Worm (Caenorhabditis elegans): ENCODE data around the gene F53A2.11.
"Not testable (repeated sequence)": the region's sequence is repeated elsewhere in the genome, so short reads cannot be mapped to it uniquely, and the experiment has no call there.

F53A2.11 gene

DNA sequence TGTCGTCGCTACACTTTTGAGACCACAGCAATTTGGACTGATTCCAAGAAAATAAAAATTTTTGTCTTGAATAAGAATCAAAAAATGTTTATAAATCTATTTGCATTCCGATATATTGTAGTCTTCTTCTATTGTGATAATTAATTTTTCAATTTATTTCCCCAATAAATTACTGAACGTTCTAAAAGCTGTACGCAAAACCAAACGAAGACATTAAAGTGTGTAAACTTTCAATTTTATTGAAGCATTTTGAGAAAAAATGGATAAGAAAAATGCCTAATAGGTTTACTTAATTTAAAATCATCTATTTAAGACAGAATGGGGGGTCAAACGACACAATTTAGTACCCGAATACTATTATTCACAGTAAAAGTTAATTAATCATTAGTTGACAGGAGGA is 19.9 kb downstream of the F53A2.11 start:
- TF ChIP-seq nhr-232 (tag; optimal IDR thresholded peaks at IDR 0.05) (no peak), T23F11.4 (GFP tag; optimal IDR thresholded peaks at IDR 0.05) (no peak), unc-55 (GFP tag; optimal IDR thresholded peaks at IDR 0.05) (no peak), pax-1 (tag; optimal IDR thresholded peaks at IDR 0.05) (no peak), fkh-6 (tag; optimal IDR thresholded peaks at IDR 0.05) (no peak)

DNA sequence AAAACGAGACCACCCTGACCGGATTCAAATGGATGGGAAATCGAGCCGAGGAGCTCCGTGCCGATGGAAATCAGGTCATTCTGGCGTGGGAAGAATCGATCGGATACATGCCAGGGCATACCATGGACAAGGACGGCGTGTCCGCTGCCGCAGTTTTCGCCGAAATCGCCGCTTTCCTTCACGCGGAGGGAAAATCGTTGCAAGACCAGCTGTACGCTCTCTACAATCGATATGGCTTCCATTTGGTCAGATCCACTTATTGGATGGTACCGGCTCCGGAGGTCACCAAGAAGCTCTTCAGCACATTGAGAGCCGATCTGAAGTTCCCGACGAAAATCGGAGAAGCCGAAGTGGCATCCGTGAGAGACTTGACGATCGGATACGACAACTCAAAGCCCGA is 20.5 kb downstream of the F53A2.11 start:
- TF ChIP-seq lim-6 (tag; optimal IDR thresholded peaks at IDR 0.05) (no peak), pros-1 (tag; optimal IDR thresholded peaks at IDR 0.05) (no peak), ceh-30 (tag; optimal IDR thresholded peaks at IDR 0.05) (no peak), unc-42 (tag; optimal IDR thresholded peaks at IDR 0.05) (no peak), ceh-6 (GFP tag; optimal IDR thresholded peaks at IDR 0.05) (no peak), ceh-34 (tag; optimal IDR thresholded peaks at IDR 0.05) (no peak), ceh-31 (tag; optimal IDR thresholded peaks at IDR 0.05) (no peak), rnt-1 (tag; optimal IDR thresholded peaks at IDR 0.05) (no peak), elt-2 (tag; optimal IDR thresholded peaks at IDR 0.05) (no peak), fkh-6 (tag; optimal IDR thresholded peaks at IDR 0.05) (no peak), pha-4 (tag; optimal IDR thresholded peaks at IDR 0.05) (no peak), dve-1 (tag; optimal IDR thresholded peaks at IDR 0.05) (no peak), hlh-13 (GFP tag; optimal IDR thresholded peaks at IDR 0.05) (no peak), ceh-24 (tag; optimal IDR thresholded peaks at IDR 0.05) (no peak)

DNA sequence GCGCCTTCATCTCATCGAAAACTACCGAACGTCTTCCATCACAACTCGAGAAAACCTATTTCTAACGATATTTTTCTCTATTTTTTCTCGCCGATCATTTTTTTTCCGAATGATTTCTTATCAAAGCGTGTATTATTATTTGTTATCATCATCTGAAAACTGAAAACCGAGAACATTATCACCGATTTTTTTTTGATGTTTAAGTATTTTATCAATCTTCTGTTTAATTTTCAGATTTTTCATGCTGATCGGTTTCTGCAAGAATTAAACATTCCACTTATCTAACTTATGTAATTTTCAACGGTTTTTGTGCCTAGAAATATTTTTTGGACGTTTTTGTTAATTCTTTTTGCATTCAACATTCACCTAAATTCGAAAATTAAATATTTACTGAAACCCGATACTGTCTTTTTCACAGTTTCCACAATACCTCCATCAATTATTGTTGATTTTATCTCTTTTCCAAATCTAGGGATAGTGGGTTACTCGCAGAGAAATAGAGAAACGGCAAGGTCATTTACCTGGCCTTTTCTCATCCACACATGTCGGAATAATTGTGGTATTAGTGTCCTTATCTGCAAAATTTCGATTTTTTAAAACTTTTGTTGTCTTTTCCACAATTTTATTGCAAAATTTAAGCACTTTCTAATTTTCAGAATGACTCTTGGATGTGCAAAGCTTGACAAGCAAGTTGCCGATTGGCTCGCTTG is 23.6 kb downstream of the F53A2.11 start, which contains the start of gene pgm-2:
pgm-2 (plus strand) TSS at position 657 of the 710 bp plus-strand sequence.
- TF ChIP-seq elt-2 (tag; optimal IDR thresholded peaks at IDR 0.05) (peak; percentile 51), tbx-7 (tag; optimal IDR thresholded peaks at IDR 0.05) (no peak)

DNA sequence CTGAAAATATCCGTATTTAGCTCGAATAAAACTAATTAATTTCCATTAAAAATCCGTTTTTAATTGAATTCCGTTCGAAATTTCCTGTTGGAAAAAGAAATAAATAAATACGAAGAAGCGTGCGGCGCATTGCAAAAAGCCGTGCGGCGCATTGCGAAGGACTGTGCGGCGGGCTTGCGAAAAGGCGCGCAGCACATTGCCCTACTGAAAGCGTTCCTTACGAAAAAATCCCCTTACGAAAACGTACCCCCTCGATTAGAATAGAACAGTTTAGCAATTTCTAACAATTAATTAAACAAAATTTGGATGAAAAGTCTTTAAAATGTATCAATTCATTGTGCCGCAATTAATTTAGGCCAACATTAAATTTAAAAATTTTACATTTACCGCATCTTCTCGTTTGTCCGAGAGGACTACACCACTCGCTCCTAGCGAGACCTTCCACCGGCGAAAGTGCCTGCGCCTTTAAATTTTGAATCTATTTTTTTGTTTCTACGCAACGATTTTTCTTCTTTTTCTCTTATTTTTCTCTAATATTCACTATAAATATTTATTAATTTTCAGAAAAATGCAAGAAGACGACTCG is 26.1 kb downstream of the F53A2.11 start, which contains the start of gene npp-18:
npp-18 (plus strand) TSS at position 565 of the 586 bp plus-strand sequence.
- TF ChIP-seq unc-3 (GFP tag; conservative IDR thresholded peaks at IDR 0.05) (peak; percentile 74; the same call in 1 of the 2 replicates), ceh-45 (GFP tag; IDR thresholded peaks at IDR 0.05) (peak; percentile 62; the same call in 1 of the 2 replicates)
- TF ChIP-seq unc-3 (tag; optimal IDR thresholded peaks at IDR 0.05), result not testable (repeated sequence)

DNA sequence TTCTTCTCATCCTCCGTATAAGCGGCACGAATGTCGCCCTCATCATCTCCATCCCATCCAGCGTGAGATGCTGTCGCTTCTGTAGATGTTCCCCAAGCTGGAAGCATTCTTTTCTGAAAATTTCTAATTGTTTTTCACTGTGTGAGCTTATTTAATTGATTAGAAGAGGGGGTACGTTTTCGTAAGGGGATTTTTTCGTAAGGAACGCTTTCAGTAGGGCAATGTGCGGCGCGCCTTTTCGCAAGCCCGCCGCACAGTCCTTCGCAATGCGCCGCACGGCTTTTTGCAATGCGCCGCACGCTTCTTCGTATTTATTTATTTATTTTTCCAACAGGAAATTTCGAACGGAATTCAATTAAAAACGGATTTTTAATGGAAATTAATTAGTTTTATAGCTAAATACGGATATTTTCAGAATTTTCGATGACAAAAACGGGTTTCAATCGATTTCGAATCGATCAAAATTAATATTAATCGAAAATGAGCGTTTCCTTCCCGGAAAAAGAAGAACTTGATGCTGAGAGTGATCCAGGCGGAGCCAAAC is 29.4 kb downstream of the F53A2.11 start, which contains the start of gene set-25:
set-25 (minus strand) TSS at position 120 of the 544 bp plus-strand sequence.
- TF ChIP-seq ceh-2 (tag; optimal IDR thresholded peaks at IDR 0.05) (peak; percentile 59), unc-86 (tag; optimal IDR thresholded peaks at IDR 0.05) (peak; percentile 50), unc-3 (GFP tag; conservative IDR thresholded peaks at IDR 0.05) (peak; percentile 33; the same call in 1 of the 2 replicates), unc-3 (tag; optimal IDR thresholded peaks at IDR 0.05) (peak; percentile 8), sox-4 (tag; optimal IDR thresholded peaks at IDR 0.05) (peak; percentile 19), pha-2 (tag; optimal IDR thresholded peaks at IDR 0.05) (peak; percentile 12), zip-5 (tag; optimal IDR thresholded peaks at IDR 0.05) (peak; percentile 44), ceh-14 (tag; optimal IDR thresholded peaks at IDR 0.05) (peak; percentile 48), K09A11.1 (tag; optimal IDR thresholded peaks at IDR 0.05; ENCODE audit: insufficient read depth) (peak; percentile 45), pat-9 (tag; optimal IDR thresholded peaks at IDR 0.05) (peak; percentile 34), ttx-3 (tag; optimal IDR thresholded peaks at IDR 0.05) (peak; percentile 52), K02D7.2 (tag; optimal IDR thresholded peaks at IDR 0.05) (peak; percentile 71), fax-1 (tag; optimal IDR thresholded peaks at IDR 0.05) (peak; percentile 27), elt-2 (tag; optimal IDR thresholded peaks at IDR 0.05) (peak; percentile 47), C38D4.7 (GFP tag; optimal IDR thresholded peaks at IDR 0.05) (peak; percentile 22), ztf-16 (tag; optimal IDR thresholded peaks at IDR 0.05) (peak; percentile 8), dmd-4 (tag; optimal IDR thresholded peaks at IDR 0.05; ENCODE audit: borderline replicate concordance) (peak; percentile 22), tbx-2 (tag; optimal IDR thresholded peaks at IDR 0.05) (peak; percentile 48), ceh-34 (tag; optimal IDR thresholded peaks at IDR 0.05) (peak; percentile 30), ceh-45 (GFP tag; IDR thresholded peaks at IDR 0.05) (peak; percentile 48; the same call in 1 of the 2 replicates)
